Worm (Caenorhabditis elegans) whole organism, L1 larva: Measurements from ENCODE around the gene emb-30.
A peak's percentile ranks its signal among the peaks of the same experiment; 100 is the strongest.
"Not testable (repeated sequence)": the region's sequence is repeated elsewhere in the genome, so short reads cannot be mapped to it uniquely, and the experiment has no call there.

Experiments used
- C34B4.2 ChIP-seq: sonication (generic microtip); optimal IDR thresholded peaks from 2 replicates; lab custom pipeline; 2017; ENCODE audit warnings: mild to moderate bottlenecking, missing genetic modification characterization, missing compliant biosample characterization
- ama-1 ChIP-seq: fragments of 150-350 bp; optimal IDR thresholded peaks from 2 replicates; lab custom pipeline; 2014
- blmp-1 ChIP-seq: fragments of 150-350 bp; optimal IDR thresholded peaks from 2 replicates; lab custom pipeline; 2014; ENCODE audit warnings: missing biosample characterization, missing genetic modification characterization
- ceh-63 ChIP-seq: fragments of 200-800 bp; sonication (Bioruptor generic); optimal IDR thresholded peaks from 2 replicates; lab custom pipeline; 2018; ENCODE audit warnings: mild to moderate bottlenecking, missing genetic modification characterization, missing compliant biosample characterization
- ceh-82 ChIP-seq, 3 experiments: fragments of 150-350 bp in 1 of 3; sonication (generic microtip) in 2 of 3; optimal IDR thresholded peaks; 2 replicates each; lab custom pipeline; 2014 to 2017; ENCODE audit warnings: missing biosample characterization in 3 of 3, missing genetic modification characterization in 3 of 3
- ceh-88 ChIP-seq: fragments of 200-800 bp; sonication (Bioruptor generic); IDR thresholded peaks from 2 replicates; pipeline ENCODE4 v1.3.6; 2022; ENCODE audit warnings: missing genetic modification characterization, missing compliant biosample characterization
- dpl-1 ChIP-seq, 3 experiments: fragments of 150-350 bp in 2 of 3; sonication (generic microtip) in 1 of 3; optimal IDR thresholded peaks; 2 replicates each; lab custom pipeline; 2014 to 2017; ENCODE audit warnings: missing biosample characterization in 3 of 3, missing genetic modification characterization in 3 of 3, missing genetic modification reagents in 3 of 3
- efl-1 ChIP-seq, 4 experiments: fragments of 150-350 bp; optimal IDR thresholded peaks in 3 of 4; peaks in 1 of 4; 1 replicate in 1 of 4; 2 replicates in 3 of 4; lab custom pipeline; 2014; ENCODE audit warnings: missing biosample characterization in 2 of 4, missing genetic modification characterization in 2 of 4, missing genetic modification reagents in 2 of 4
- efl-3 ChIP-seq: fragments of 200-800 bp; sonication (Bioruptor generic); optimal IDR thresholded peaks from 2 replicates; lab custom pipeline; 2018; ENCODE audit warnings: mild to moderate bottlenecking, missing genetic modification characterization, missing compliant biosample characterization
- fkh-4 ChIP-seq: sonication (generic microtip); optimal IDR thresholded peaks from 2 replicates; lab custom pipeline; 2016; ENCODE audit warnings: missing compliant biosample characterization, missing genetic modification characterization, borderline replicate concordance
- fos-1 ChIP-seq: fragments of 150-350 bp; optimal IDR thresholded peaks from 2 replicates; lab custom pipeline; 2014; ENCODE audit warnings: missing biosample characterization, missing genetic modification characterization
- grh-1 ChIP-seq: fragments of 200-800 bp; sonication (Bioruptor generic); IDR thresholded peaks from 2 replicates; pipeline ENCODE4 v1.3.6; 2022; ENCODE audit warnings: missing genetic modification reagents, missing genetic modification characterization, missing compliant biosample characterization
- hlh-17 ChIP-seq: fragments of 200-800 bp; sonication (Bioruptor generic); optimal IDR thresholded peaks from 2 replicates; lab custom pipeline; 2018; ENCODE audit warnings: missing genetic modification characterization, mild to moderate bottlenecking, missing compliant biosample characterization, moderate library complexity, borderline replicate concordance
- hlh-4 ChIP-seq: sonication (generic microtip); optimal IDR thresholded peaks from 2 replicates; lab custom pipeline; 2016; ENCODE audit warnings: mild to moderate bottlenecking, missing genetic modification characterization, missing compliant biosample characterization
- irx-1 ChIP-seq: sonication (generic microtip); optimal IDR thresholded peaks from 2 replicates; lab custom pipeline; 2016; ENCODE audit warnings: missing genetic modification characterization, missing compliant biosample characterization
- isw-1 ChIP-seq: fragments of 200-800 bp; sonication (Bioruptor generic); IDR thresholded peaks from 2 replicates; pipeline ENCODE4 v1.3.6; 2022; ENCODE audit warnings: missing genetic modification characterization, missing compliant biosample characterization
- lin-13 ChIP-seq: fragments of 150-350 bp; optimal IDR thresholded peaks from 2 replicates; lab custom pipeline; 2014; ENCODE audit warnings: missing biosample characterization, missing genetic modification reagents, missing genetic modification characterization
- lin-14 ChIP-seq: fragments of 200-800 bp; sonication (Bioruptor generic); optimal IDR thresholded peaks from 2 replicates; lab custom pipeline; 2018; ENCODE audit warnings: mild to moderate bottlenecking, missing genetic modification characterization, moderate library complexity, missing compliant biosample characterization
- lin-15B ChIP-seq: fragments of 150-350 bp; sonication (generic microtip); optimal IDR thresholded peaks from 3 replicates; lab custom pipeline; 2014; ENCODE audit warnings: missing biosample characterization, missing genetic modification characterization
- lin-35 ChIP-seq, 2 experiments: fragments of 150-350 bp; optimal IDR thresholded peaks; 2 replicates each; lab custom pipeline; 2014; ENCODE audit warnings: missing biosample characterization in 2 of 2, missing genetic modification characterization in 2 of 2, missing genetic modification reagents in 2 of 2
- lin-39 ChIP-seq: fragments of 150-350 bp; optimal IDR thresholded peaks from 2 replicates; lab custom pipeline; 2014; ENCODE audit warnings: missing biosample characterization, missing genetic modification reagents, missing genetic modification characterization
- lir-3 ChIP-seq: sonication (generic microtip); optimal IDR thresholded peaks from 2 replicates; lab custom pipeline; 2016; ENCODE audit warnings: mild to moderate bottlenecking, missing genetic modification characterization, moderate library complexity, missing compliant biosample characterization; ENCODE audit not compliant: poor library complexity
- nhr-11 ChIP-seq: fragments of 150-350 bp; optimal IDR thresholded peaks from 2 replicates; lab custom pipeline; 2014; ENCODE audit warnings: missing biosample characterization, missing genetic modification characterization
- nhr-19 ChIP-seq: fragments of 200-800 bp; sonication (Bioruptor generic); conservative IDR thresholded peaks from 2 replicates; pipeline ENCODE4 v1.3.6; 2022; ENCODE audit warnings: missing genetic modification characterization, missing compliant biosample characterization
- nhr-20 ChIP-seq: sonication (generic microtip); optimal IDR thresholded peaks from 2 replicates; lab custom pipeline; 2016; ENCODE audit warnings: mild to moderate bottlenecking, missing genetic modification characterization, missing compliant biosample characterization
- nhr-28 ChIP-seq: fragments of 150-350 bp; optimal IDR thresholded peaks from 2 replicates; lab custom pipeline; 2014; ENCODE audit warnings: missing biosample characterization, missing genetic modification characterization
- nhr-47 ChIP-seq: sonication (generic microtip); optimal IDR thresholded peaks from 2 replicates; lab custom pipeline; 2016; ENCODE audit warnings: mild to moderate bottlenecking, missing genetic modification characterization, moderate library complexity, missing compliant biosample characterization
- nhr-71 ChIP-seq: sonication (generic microtip); optimal IDR thresholded peaks from 2 replicates; lab custom pipeline; 2016; ENCODE audit warnings: mild to moderate bottlenecking, missing genetic modification characterization, moderate library complexity, missing compliant biosample characterization
- nhr-76 ChIP-seq: sonication (generic microtip); optimal IDR thresholded peaks from 2 replicates; lab custom pipeline; 2017; ENCODE audit warnings: missing biosample characterization, missing genetic modification characterization
- nhr-90 ChIP-seq: sonication (generic microtip); optimal IDR thresholded peaks from 2 replicates; lab custom pipeline; 2016; ENCODE audit warnings: mild to moderate bottlenecking, missing genetic modification characterization, missing compliant biosample characterization; ENCODE audit not compliant: poor library complexity
- pag-3 ChIP-seq: sonication (generic microtip); optimal IDR thresholded peaks from 2 replicates; lab custom pipeline; 2017; ENCODE audit warnings: missing genetic modification characterization, mild to moderate bottlenecking, missing compliant biosample characterization, antibody characterized with exemption, borderline replicate concordance; ENCODE audit not compliant: insufficient read depth
- rnt-1 ChIP-seq: sonication (generic microtip); optimal IDR thresholded peaks from 2 replicates; lab custom pipeline; 2016; ENCODE audit warnings: mild to moderate bottlenecking, missing genetic modification characterization, moderate library complexity, missing compliant biosample characterization
- skn-1 ChIP-seq: fragments of 150-350 bp; optimal IDR thresholded peaks from 2 replicates; lab custom pipeline; 2014; ENCODE audit warnings: missing biosample characterization, missing genetic modification characterization
- snpc-4 ChIP-seq: fragments of 150-350 bp; optimal IDR thresholded peaks from 2 replicates; lab custom pipeline; 2014; ENCODE audit warnings: missing biosample characterization, missing genetic modification characterization
- snu-23 ChIP-seq: sonication (generic microtip); optimal IDR thresholded peaks from 2 replicates; lab custom pipeline; 2016; ENCODE audit warnings: missing genetic modification characterization, missing compliant biosample characterization
- tlp-1 ChIP-seq: fragments of 150-350 bp; optimal IDR thresholded peaks from 2 replicates; lab custom pipeline; 2014; ENCODE audit warnings: missing biosample characterization, missing genetic modification characterization
- unc-30 ChIP-seq: sonication (generic microtip); optimal IDR thresholded peaks from 2 replicates; lab custom pipeline; 2017; ENCODE audit warnings: missing biosample characterization, missing genetic modification characterization
- zip-4 ChIP-seq: fragments of 200-800 bp; sonication (Bioruptor generic); optimal IDR thresholded peaks from 2 replicates; lab custom pipeline; 2018; ENCODE audit warnings: mild to moderate bottlenecking, missing genetic modification characterization, moderate library complexity, missing compliant biosample characterization
- ztf-11 ChIP-seq, 2 experiments: sonication (generic microtip); optimal IDR thresholded peaks; 2 replicates each; lab custom pipeline; 2016 to 2017; ENCODE audit warnings: missing genetic modification characterization in 2 of 2, missing biosample characterization in 1 of 2, missing compliant biosample characterization in 1 of 2
- ztf-4 ChIP-seq: fragments of 150-350 bp; optimal IDR thresholded peaks from 2 replicates; lab custom pipeline; 2014; ENCODE audit warnings: missing biosample characterization, missing genetic modification characterization

emb-30 gene

ce11 chrIII:9426301-9426700 lies 15.0 kb downstream of the emb-30 start, which contains the start of gene T26G10.5:
T26G10.5 (minus strand) TSS chrIII:9426401.
- TF ChIP-seq pag-3 (tag; lab: Kevin White, UChicago), result no peak
- TF ChIP-seq nhr-47 (tag; lab: Kevin White, UChicago), result no peak
- no peak for TF ChIP-seq unc-30 (tag; lab: Kevin White, UChicago)
- TF ChIP-seq ceh-88 (GFP tag; lab: Robert Waterston, UW), result no peak

ce11 chrIII:9420231-9420630 lies 21.0 kb downstream of the emb-30 start, which contains the start of gene T26G10.4:
T26G10.4 (plus strand) TSS chrIII:9420531.
- TF ChIP-seq lin-15B; ceh-63 (GFP tag; lab: Kevin White, UChicago); nhr-76: not testable (repeated sequence)

ce11 chrIII:9413340-9413739 lies 27.9 kb downstream of the emb-30 start, which contains the start of gene T26G10.3:
T26G10.3 (minus strand) TSS chrIII:9413440.
- no peak for TF ChIP-seq efl-1 (optimal IDR thresholded peaks at IDR 0.05; lab: Kevin White, UChicago)
- TF ChIP-seq efl-1 (GFP tag; optimal IDR thresholded peaks at IDR 0.05 in 1 of 2; lab: Kevin White, UChicago), result peak in 1 of 2 experiments; percentile 14
- TF ChIP-seq tlp-1, result no peak
- TF ChIP-seq, all 84 proteins: peak for 1

- peak; percentile 29 for TF ChIP-seq lin-14 (GFP tag; lab: Kevin White, UChicago)
- peak; percentile 35 for TF ChIP-seq nhr-47 (tag; lab: Kevin White, UChicago)
- peak; percentile 21 to 50 for TF ChIP-seq efl-1 (optimal IDR thresholded peaks at IDR 0.05; lab: Kevin White, UChicago)
- TF ChIP-seq efl-1 (GFP tag; optimal IDR thresholded peaks at IDR 0.05 in 1 of 2; lab: Kevin White, UChicago), result peak; percentile 30 to 54
- peak; percentile 61 for TF ChIP-seq lin-15B
- peak; percentile 54; the same call in 1 of the 2 replicates for TF ChIP-seq grh-1
- peak; percentile 40 for TF ChIP-seq nhr-71 (tag; lab: Kevin White, UChicago)
- peak; percentile 30 for TF ChIP-seq nhr-20 (tag; lab: Kevin White, UChicago)
- TF ChIP-seq nhr-19 (GFP tag; lab: Robert Waterston, UW), result peak; percentile 64
- peak; percentile 49 for TF ChIP-seq isw-1
- TF ChIP-seq rnt-1, result peak; percentile 33
- TF ChIP-seq lin-35 (GFP tag; optimal IDR thresholded peaks at IDR 0.05; lab: Kevin White, UChicago), result peak in 1 of 2 experiments; percentile 43
- TF ChIP-seq snu-23 (GFP tag; lab: Kevin White, UChicago), result peak; percentile 12
- TF ChIP-seq dpl-1 (GFP tag; optimal IDR thresholded peaks at IDR 0.05; lab: Kevin White, UChicago), result peak in 2 of 3 experiments; percentile 19 to 26
- TF ChIP-seq snpc-4 (tag; lab: Kevin White, UChicago), result peak; percentile 95
These were observed 33.0 kb downstream of the emb-30 start for ce11 chrIII:9408304-9408703.

ce11 chrIII:9406600-9406999 lies 34.7 kb downstream of the emb-30 start, which contains the start of gene T26G10.1:
T26G10.1 (minus strand) TSS chrIII:9406641.
- TF ChIP-seq ztf-4 (tag; lab: Kevin White, UChicago) (no peak), ztf-11 (tag; optimal IDR thresholded peaks at IDR 0.05; lab: Kevin White, UChicago) (peak in 1 of 2 experiments; percentile 38), tlp-1 (no peak), unc-30 (tag; lab: Kevin White, UChicago) (no peak), ceh-82 (tag; optimal IDR thresholded peaks at IDR 0.05; lab: Kevin White, UChicago) (peak; percentile 62 to 75 (median 65)), hlh-4 (tag; lab: Kevin White, UChicago) (no peak), C34B4.2 (tag; lab: Kevin White, UChicago) (no peak), nhr-76 (no peak), irx-1 (tag; lab: Kevin White, UChicago) (peak; percentile 70), zip-4 (GFP tag; lab: Kevin White, UChicago) (no peak), efl-1 (optimal IDR thresholded peaks at IDR 0.05; lab: Kevin White, UChicago) (peak; percentile 76 to 83), efl-1 (GFP tag; optimal IDR thresholded peaks at IDR 0.05 in 1 of 2; lab: Kevin White, UChicago) (peak; percentile 73 to 97), lir-3 (tag; lab: Kevin White, UChicago) (peak; percentile 67), nhr-90 (peak; percentile 78), efl-3 (GFP tag; lab: Kevin White, UChicago) (no peak), dpl-1 (GFP tag; optimal IDR thresholded peaks at IDR 0.05; lab: Kevin White, UChicago) (peak; percentile 73 to 79 (median 78)), nhr-28 (no peak), ama-1 (lab: Kevin White, UChicago) (no peak), lin-13 (GFP tag; lab: Kevin White, UChicago) (peak; percentile 48), lin-39 (peak; percentile 68), skn-1 (peak; percentile 48), nhr-11 (tag; lab: Kevin White, UChicago) (no peak), fos-1 (tag; lab: Kevin White, UChicago) (peak; percentile 64), hlh-17 (GFP tag; lab: Kevin White, UChicago) (no peak), blmp-1 (peak; percentile 93), ceh-88 (GFP tag; lab: Robert Waterston, UW) (peak; percentile 74), snu-23 (GFP tag; lab: Kevin White, UChicago) (peak; percentile 87), fkh-4 (no peak), lin-14 (GFP tag; lab: Kevin White, UChicago) (peak; percentile 82)
